Worm (Caenorhabditis elegans) whole organism, L2 larva: ENCODE data around the gene F49C12.7.
"Not testable (repeated sequence)": the region's sequence is repeated elsewhere in the genome, so short reads cannot be mapped to it uniquely, and the experiment has no call there.

ENCODE experiments used
- C34F6.9 ChIP-seq: fragments of 150-350 bp; optimal IDR thresholded peaks from 2 replicates; lab custom pipeline; 2014; ENCODE audit warnings: missing biosample characterization, missing genetic modification characterization
- F13H6.1 ChIP-seq: sonication (generic microtip); optimal IDR thresholded peaks from 2 replicates; lab custom pipeline; 2016; ENCODE audit warnings: missing genetic modification characterization, missing compliant biosample characterization
- ama-1 ChIP-seq: fragments of 150-350 bp; optimal IDR thresholded peaks from 2 replicates; lab custom pipeline; 2018; ENCODE audit warnings: inconsistent platforms
- blmp-1 ChIP-seq: sonication (generic microtip); optimal IDR thresholded peaks from 2 replicates; lab custom pipeline; 2017; ENCODE audit warnings: missing genetic modification characterization, mild to moderate bottlenecking, missing compliant biosample characterization, antibody characterized with exemption, moderate library complexity; ENCODE audit not compliant: insufficient read depth
- ceh-16 ChIP-seq: fragments of 150-350 bp; optimal IDR thresholded peaks from 2 replicates; lab custom pipeline; 2014; ENCODE audit warnings: missing biosample characterization, missing genetic modification characterization
- ceh-82 ChIP-seq: fragments of 150-350 bp; optimal IDR thresholded peaks from 2 replicates; lab custom pipeline; 2014; ENCODE audit warnings: missing biosample characterization, missing genetic modification characterization
- crh-2 ChIP-seq: sonication (generic microtip); optimal IDR thresholded peaks from 2 replicates; lab custom pipeline; 2017; ENCODE audit warnings: missing biosample characterization, missing genetic modification characterization
- dmd-4 ChIP-seq: sonication (generic microtip); optimal IDR thresholded peaks from 2 replicates; lab custom pipeline; 2017; ENCODE audit warnings: missing biosample characterization, missing genetic modification characterization
- egl-27 ChIP-seq: sonication (generic microtip); optimal IDR thresholded peaks from 3 replicates; lab custom pipeline; 2017; ENCODE audit warnings: missing biosample characterization, missing genetic modification reagents, missing genetic modification characterization
- elt-3 ChIP-seq: sonication (generic microtip); optimal IDR thresholded peaks from 2 replicates; lab custom pipeline; 2017; ENCODE audit warnings: missing biosample characterization, missing genetic modification characterization
- fos-1 ChIP-seq: fragments of 150-350 bp; optimal IDR thresholded peaks from 2 replicates; lab custom pipeline; 2014; ENCODE audit warnings: missing biosample characterization, missing genetic modification characterization
- gmeb-1 ChIP-seq: fragments of 150-350 bp; optimal IDR thresholded peaks from 2 replicates; lab custom pipeline; 2014; ENCODE audit warnings: missing biosample characterization, missing genetic modification characterization
- lin-11 ChIP-seq: fragments of 150-350 bp; sonication (generic microtip); optimal IDR thresholded peaks from 2 replicates; lab custom pipeline; 2014; ENCODE audit warnings: missing biosample characterization, missing genetic modification characterization, inconsistent platforms, mixed read lengths
- lin-13 ChIP-seq: fragments of 150-350 bp; optimal IDR thresholded peaks from 2 replicates; lab custom pipeline; 2014; ENCODE audit warnings: missing biosample characterization, missing genetic modification reagents, missing genetic modification characterization
- lsy-2 ChIP-seq, 2 experiments: fragments of 150-350 bp in 1 of 2; sonication (generic microtip) in 1 of 2; optimal IDR thresholded peaks; 2 replicates each; lab custom pipeline; 2014 to 2017; ENCODE audit warnings: missing biosample characterization in 2 of 2, missing genetic modification characterization in 2 of 2
- mdl-1 ChIP-seq, 2 experiments: fragments of 150-350 bp in 1 of 2; sonication (generic microtip) in 1 of 2; optimal IDR thresholded peaks; 2 replicates each; lab custom pipeline; 2017; ENCODE audit warnings: missing biosample characterization in 2 of 2, missing genetic modification characterization in 2 of 2
- nhr-10 ChIP-seq: sonication (generic microtip); optimal IDR thresholded peaks from 2 replicates; lab custom pipeline; 2017; ENCODE audit warnings: missing biosample characterization, missing genetic modification characterization
- nhr-11 ChIP-seq: fragments of 150-350 bp; optimal IDR thresholded peaks from 2 replicates; lab custom pipeline; 2014; ENCODE audit warnings: missing biosample characterization, missing genetic modification characterization
- nhr-129 ChIP-seq: fragments of 150-350 bp; optimal IDR thresholded peaks from 2 replicates; lab custom pipeline; 2014; ENCODE audit warnings: missing biosample characterization, missing genetic modification characterization
- nhr-21 ChIP-seq: fragments of 150-350 bp; optimal IDR thresholded peaks from 2 replicates; lab custom pipeline; 2014; ENCODE audit warnings: missing biosample characterization, missing genetic modification characterization
- nhr-237 ChIP-seq: fragments of 150-350 bp; optimal IDR thresholded peaks from 2 replicates; lab custom pipeline; 2014; ENCODE audit warnings: missing biosample characterization, missing genetic modification characterization
- nhr-25 ChIP-seq: fragments of 150-350 bp; sonication (generic microtip); optimal IDR thresholded peaks from 3 replicates; lab custom pipeline; 2014; ENCODE audit warnings: missing biosample characterization, missing genetic modification characterization
- nhr-6 ChIP-seq: fragments of 150-350 bp; optimal IDR thresholded peaks from 2 replicates; lab custom pipeline; 2014; ENCODE audit warnings: missing biosample characterization, missing genetic modification characterization
- nhr-77 ChIP-seq: fragments of 150-350 bp; optimal IDR thresholded peaks from 2 replicates; lab custom pipeline; 2014; ENCODE audit warnings: missing biosample characterization, missing genetic modification characterization
- peb-1 ChIP-seq: fragments of 150-350 bp; optimal IDR thresholded peaks from 2 replicates; lab custom pipeline; 2014; ENCODE audit warnings: missing biosample characterization, missing genetic modification characterization
- sem-4 ChIP-seq: fragments of 150-350 bp; optimal IDR thresholded peaks from 2 replicates; lab custom pipeline; 2014; ENCODE audit warnings: missing biosample characterization, missing genetic modification reagents, missing genetic modification characterization
- skn-1 ChIP-seq: sonication (generic microtip); optimal IDR thresholded peaks from 2 replicates; lab custom pipeline; 2017; ENCODE audit warnings: missing biosample characterization, missing genetic modification characterization
- sma-9 ChIP-seq, 2 experiments: fragments of 150-350 bp in 1 of 2; sonication (generic microtip) in 1 of 2; optimal IDR thresholded peaks; 2 replicates each; lab custom pipeline; 2014 to 2016; ENCODE audit warnings: missing genetic modification characterization in 2 of 2, mild to moderate bottlenecking in 1 of 2, missing biosample characterization in 1 of 2, missing compliant biosample characterization in 1 of 2, missing genetic modification reagents in 1 of 2, moderate library complexity in 1 of 2
- snpc-4 ChIP-seq: fragments of 150-350 bp; optimal IDR thresholded peaks from 2 replicates; lab custom pipeline; 2014; ENCODE audit warnings: missing biosample characterization, missing genetic modification characterization
- unc-39 ChIP-seq: fragments of 150-350 bp; optimal IDR thresholded peaks from 2 replicates; lab custom pipeline; 2014; ENCODE audit warnings: missing biosample characterization, missing genetic modification characterization
- unc-55 ChIP-seq: fragments of 150-350 bp; sonication (generic microtip); optimal IDR thresholded peaks from 3 replicates; lab custom pipeline; 2014; ENCODE audit warnings: missing biosample characterization, missing genetic modification reagents, missing genetic modification characterization
- unc-62 ChIP-seq: fragments of 150-350 bp; optimal IDR thresholded peaks from 2 replicates; lab custom pipeline; 2014; ENCODE audit warnings: missing biosample characterization, missing genetic modification reagents, missing genetic modification characterization
- ztf-11 ChIP-seq: sonication (generic microtip); optimal IDR thresholded peaks from 2 replicates; lab custom pipeline; 2017; ENCODE audit warnings: missing biosample characterization, missing genetic modification characterization
- ztf-4 ChIP-seq: fragments of 150-350 bp; optimal IDR thresholded peaks from 2 replicates; lab custom pipeline; 2014; ENCODE audit warnings: missing biosample characterization, missing genetic modification characterization

Gene F49C12.7

ce11 chrIV:9312827-9313226, at the start of gene F49C12.7:
F49C12.7 (minus strand) TSS chrIV:9312927.
- not testable (repeated sequence) for TF ChIP-seq crh-2; ceh-82 (tag; lab: Kevin White, UChicago); skn-1 (tag; lab: Kevin White, UChicago)

DNA sequence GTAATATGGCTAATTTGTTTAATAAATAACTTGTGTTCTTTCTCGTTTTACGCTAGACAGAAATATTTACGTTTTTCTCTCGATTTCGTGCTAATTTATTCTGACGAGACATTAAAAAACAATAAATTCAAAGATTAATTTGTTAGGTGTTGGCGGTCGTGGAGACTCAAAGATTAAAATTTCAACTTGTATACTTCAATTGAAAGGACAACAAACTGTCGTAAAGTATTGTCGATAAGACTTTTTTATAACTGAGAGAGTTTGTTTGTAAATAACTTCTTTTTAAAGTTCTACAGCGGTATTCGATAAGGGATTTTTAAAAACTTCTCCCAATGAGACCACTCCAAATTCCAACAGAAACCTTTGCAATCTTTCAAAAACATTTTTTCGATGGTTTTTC, 41.0 kb upstream of the F49C12.7 start:
- TF ChIP-seq unc-55 (GFP tag; lab: Kevin White, UChicago): no peak
- no peak for TF ChIP-seq nhr-77 (tag; lab: Kevin White, UChicago)
- TF ChIP-seq peb-1 (tag; lab: Kevin White, UChicago): no peak
- no peak for TF ChIP-seq unc-39 (tag; lab: Kevin White, UChicago)
- TF ChIP-seq crh-2: no peak
- no peak for TF ChIP-seq lin-11
- no peak for TF ChIP-seq nhr-21 (tag; lab: Kevin White, UChicago)
- no peak for TF ChIP-seq egl-27 (tag; lab: Kevin White, UChicago)
- TF ChIP-seq nhr-11 (tag; lab: Kevin White, UChicago): no peak
- no peak for TF ChIP-seq mdl-1 (tag; optimal IDR thresholded peaks at IDR 0.05; lab: Kevin White, UChicago)

DNA sequence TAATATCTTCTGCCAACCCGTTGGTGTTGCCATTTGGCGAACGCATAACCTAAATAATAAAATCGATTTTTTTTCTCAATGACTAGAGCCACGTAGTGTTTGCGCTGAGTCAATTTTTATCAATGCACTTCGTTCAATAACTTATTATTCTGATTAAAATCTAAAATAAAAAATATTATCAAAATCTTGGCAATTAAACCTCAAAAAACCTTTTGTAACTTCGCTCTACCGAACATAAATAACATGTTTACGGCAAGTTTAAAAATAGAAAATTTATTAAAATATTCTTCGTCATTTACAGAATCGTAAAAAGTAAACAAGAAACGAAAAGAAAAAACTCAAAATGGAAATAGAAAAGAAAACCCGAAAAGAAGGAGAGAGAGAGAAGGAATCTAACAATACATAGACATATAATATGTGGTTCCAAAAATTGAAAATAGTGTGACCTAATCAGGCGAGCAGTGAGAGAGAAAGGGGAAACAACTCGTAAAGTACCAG, 30.4 kb upstream of the F49C12.7 start, which contains the start of gene pigc-1:
Gene pigc-1, minus strand, starts transcription at position 51 of the 498 bp plus-strand sequence.
- TF ChIP-seq mdl-1 (tag; optimal IDR thresholded peaks at IDR 0.05; lab: Kevin White, UChicago) (no peak), sem-4 (no peak), nhr-237 (tag; lab: Kevin White, UChicago) (no peak), unc-55 (GFP tag; lab: Kevin White, UChicago) (no peak), peb-1 (tag; lab: Kevin White, UChicago) (no peak), nhr-11 (tag; lab: Kevin White, UChicago) (no peak), fos-1 (tag; lab: Kevin White, UChicago) (peak; percentile 20), ama-1 (lab: Kevin White, UChicago) (no peak), ztf-11 (tag; lab: Kevin White, UChicago) (no peak), nhr-25 (no peak), sma-9 (GFP tag; optimal IDR thresholded peaks at IDR 0.05; lab: Kevin White, UChicago) (no peak), sma-9 (tag; optimal IDR thresholded peaks at IDR 0.05; lab: Kevin White, UChicago) (no peak), skn-1 (tag; lab: Kevin White, UChicago) (no peak), C34F6.9 (tag; lab: Kevin White, UChicago) (peak; percentile 44), elt-3 (tag; lab: Kevin White, UChicago) (no peak)

DNA sequence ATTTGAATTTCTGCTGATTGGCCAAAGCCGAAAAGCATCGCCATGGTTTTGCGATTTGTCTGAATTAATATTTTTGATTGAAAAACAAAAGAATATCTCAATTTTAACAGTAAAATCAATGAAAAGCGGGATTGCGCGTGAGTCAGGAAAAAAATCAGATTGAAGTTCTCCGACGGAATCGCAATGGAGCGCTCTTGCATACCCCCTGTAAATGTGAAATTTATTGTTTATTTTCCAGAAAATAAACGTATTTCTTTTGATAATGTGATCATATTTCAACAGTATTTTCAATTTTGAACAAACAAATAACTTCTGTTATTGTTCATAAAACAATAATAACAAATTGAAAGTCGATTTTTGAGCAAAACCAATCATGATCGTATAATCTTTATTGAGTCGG, 28.9 kb upstream of the F49C12.7 start, which contains the start of gene vps-26:
Gene vps-26, minus strand, starts transcription at position 200 of the 400 bp plus-strand sequence.
- no peak for TF ChIP-seq nhr-21 (tag; lab: Kevin White, UChicago)
- TF ChIP-seq nhr-77 (tag; lab: Kevin White, UChicago): no peak
- no peak for TF ChIP-seq peb-1 (tag; lab: Kevin White, UChicago)
- peak in 1 of 2 experiments; percentile 49 for TF ChIP-seq lsy-2 (tag; optimal IDR thresholded peaks at IDR 0.05; lab: Kevin White, UChicago)
- peak; percentile 48 for TF ChIP-seq C34F6.9 (tag; lab: Kevin White, UChicago)
- peak; percentile 47 for TF ChIP-seq fos-1 (tag; lab: Kevin White, UChicago)
- TF ChIP-seq blmp-1: no peak
- TF ChIP-seq nhr-129 (tag; lab: Kevin White, UChicago): peak; percentile 40
- TF ChIP-seq gmeb-1 (tag; lab: Kevin White, UChicago): no peak
- TF ChIP-seq F13H6.1: no peak
- no peak for TF ChIP-seq ceh-82 (tag; lab: Kevin White, UChicago)
- TF ChIP-seq nhr-6: no peak
- peak; percentile 26 for TF ChIP-seq unc-55 (GFP tag; lab: Kevin White, UChicago)
- no peak for TF ChIP-seq skn-1 (tag; lab: Kevin White, UChicago)

DNA sequence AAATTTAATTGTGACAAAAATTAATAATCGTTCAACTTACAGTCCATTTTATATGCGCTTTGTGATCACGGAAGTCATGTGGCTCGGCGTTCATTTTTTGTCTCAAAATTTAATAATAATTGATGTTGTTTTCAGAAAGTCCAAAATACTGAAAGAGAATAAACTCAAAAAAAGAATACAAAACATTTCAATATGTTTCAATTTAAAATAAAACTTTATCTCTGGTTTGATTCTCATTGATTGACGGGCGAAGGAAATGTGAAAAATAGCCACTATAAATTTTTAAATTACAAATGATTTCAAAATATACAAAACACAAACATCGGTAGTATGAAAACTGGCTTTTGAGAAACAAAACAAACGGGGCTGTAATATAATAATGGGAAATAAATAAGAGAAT, 26.5 kb upstream of the F49C12.7 start, which contains the start of gene T20D3.6:
Gene T20D3.6, minus strand, starts transcription at position 101 of the 400 bp plus-strand sequence.
- TF ChIP-seq ztf-4 (tag; lab: Kevin White, UChicago): no peak

ce11 chrIV:9336538-9337090, 23.9 kb upstream of the F49C12.7 start, which contains the start of gene T20D3.5:
T20D3.5 (plus strand) TSS chrIV:9337040.
- no peak for TF ChIP-seq elt-3 (tag; lab: Kevin White, UChicago)
- no peak for TF ChIP-seq lin-11
- TF ChIP-seq nhr-10 (tag; lab: Kevin White, UChicago): no peak
- TF ChIP-seq lin-13 (GFP tag; lab: Kevin White, UChicago): no peak
- no peak for TF ChIP-seq mdl-1 (tag; optimal IDR thresholded peaks at IDR 0.05; lab: Kevin White, UChicago)
- TF ChIP-seq unc-62 (GFP tag; lab: Kevin White, UChicago): no peak
- TF ChIP-seq fos-1 (tag; lab: Kevin White, UChicago): no peak
- TF ChIP-seq nhr-11 (tag; lab: Kevin White, UChicago): no peak
- no peak for TF ChIP-seq gmeb-1 (tag; lab: Kevin White, UChicago)
- TF ChIP-seq ama-1 (lab: Kevin White, UChicago): no peak
- TF ChIP-seq dmd-4 (tag; lab: Kevin White, UChicago): no peak
- TF ChIP-seq unc-39 (tag; lab: Kevin White, UChicago): no peak
- no peak for TF ChIP-seq nhr-77 (tag; lab: Kevin White, UChicago)
- TF ChIP-seq snpc-4: no peak
- no peak for TF ChIP-seq ceh-16 (tag; lab: Kevin White, UChicago)
- TF ChIP-seq sma-9 (GFP tag; optimal IDR thresholded peaks at IDR 0.05; lab: Kevin White, UChicago): no peak
- no peak for TF ChIP-seq sma-9 (tag; optimal IDR thresholded peaks at IDR 0.05; lab: Kevin White, UChicago)
